Worm (Caenorhabditis elegans) whole organism, L1 larva: Measurements from ENCODE around the gene egl-2.
A peak's percentile ranks its signal among the peaks of the same experiment; 100 is the strongest.

Source experiments
- C16A3.4 ChIP-seq: fragments of 150-350 bp; optimal IDR thresholded peaks from 2 replicates; lab custom pipeline; 2014; ENCODE audit warnings: missing biosample characterization, missing genetic modification characterization
- Y116A8C.19 ChIP-seq: sonication (generic microtip); optimal IDR thresholded peaks from 2 replicates; lab custom pipeline; 2016; ENCODE audit warnings: missing compliant biosample characterization, missing genetic modification characterization, borderline replicate concordance
- aly-2 ChIP-seq: fragments of 150-350 bp; optimal IDR thresholded peaks from 2 replicates; lab custom pipeline; 2014; ENCODE audit warnings: missing biosample characterization, missing genetic modification characterization
- ama-1 ChIP-seq: fragments of 150-350 bp; optimal IDR thresholded peaks from 2 replicates; lab custom pipeline; 2014
- ceh-82 ChIP-seq, 3 experiments: fragments of 150-350 bp in 1 of 3; sonication (generic microtip) in 2 of 3; optimal IDR thresholded peaks; 2 replicates each; lab custom pipeline; 2014 to 2017; ENCODE audit warnings: missing biosample characterization in 3 of 3, missing genetic modification characterization in 3 of 3
- ces-1 ChIP-seq: fragments of 150-350 bp; optimal IDR thresholded peaks from 2 replicates; lab custom pipeline; 2014; ENCODE audit warnings: missing biosample characterization, missing genetic modification reagents, missing genetic modification characterization
- dsc-1 ChIP-seq: sonication (generic microtip); optimal IDR thresholded peaks from 2 replicates; lab custom pipeline; 2016; ENCODE audit warnings: mild to moderate bottlenecking, missing genetic modification characterization, missing compliant biosample characterization
- efl-1 ChIP-seq, 4 experiments: fragments of 150-350 bp; optimal IDR thresholded peaks in 3 of 4; peaks in 1 of 4; 1 replicate in 1 of 4; 2 replicates in 3 of 4; lab custom pipeline; 2014; ENCODE audit warnings: missing biosample characterization in 2 of 4, missing genetic modification characterization in 2 of 4, missing genetic modification reagents in 2 of 4
- egl-27 ChIP-seq, 2 experiments: fragments of 150-350 bp in 1 of 2; sonication (generic microtip); optimal IDR thresholded peaks; 3 replicates each; lab custom pipeline; 2017 to 2018; ENCODE audit warnings: missing biosample characterization in 2 of 2, missing genetic modification characterization in 2 of 2, missing genetic modification reagents in 2 of 2
- elt-2 ChIP-seq: sonication (generic microtip); optimal IDR thresholded peaks from 2 replicates; lab custom pipeline; 2016; ENCODE audit warnings: missing genetic modification characterization, mild to moderate bottlenecking, inconsistent platforms, missing compliant biosample characterization, missing genetic modification reagents
- elt-3 ChIP-seq, 6 experiments: fragments of 150-350 bp in 1 of 6; sonication (generic microtip); optimal IDR thresholded peaks; 2 replicates each; lab custom pipeline; 2017 to 2018; ENCODE audit warnings: missing biosample characterization in 6 of 6, missing genetic modification characterization in 6 of 6, inconsistent platforms in 1 of 6
- ets-5 ChIP-seq: fragments of 200-800 bp; sonication (Bioruptor generic); IDR thresholded peaks from 2 replicates; pipeline ENCODE4 v1.3.6; 2022; ENCODE audit warnings: missing genetic modification characterization, missing compliant biosample characterization
- hlh-4 ChIP-seq: sonication (generic microtip); optimal IDR thresholded peaks from 2 replicates; lab custom pipeline; 2016; ENCODE audit warnings: mild to moderate bottlenecking, missing genetic modification characterization, missing compliant biosample characterization
- irx-1 ChIP-seq: sonication (generic microtip); optimal IDR thresholded peaks from 2 replicates; lab custom pipeline; 2016; ENCODE audit warnings: missing genetic modification characterization, missing compliant biosample characterization
- jun-1 ChIP-seq: fragments of 150-350 bp; optimal IDR thresholded peaks from 2 replicates; lab custom pipeline; 2014; ENCODE audit warnings: missing biosample characterization, missing genetic modification reagents, missing genetic modification characterization
- lin-14 ChIP-seq: fragments of 200-800 bp; sonication (Bioruptor generic); optimal IDR thresholded peaks from 2 replicates; lab custom pipeline; 2018; ENCODE audit warnings: mild to moderate bottlenecking, missing genetic modification characterization, moderate library complexity, missing compliant biosample characterization
- lin-15B ChIP-seq: fragments of 150-350 bp; sonication (generic microtip); optimal IDR thresholded peaks from 3 replicates; lab custom pipeline; 2014; ENCODE audit warnings: missing biosample characterization, missing genetic modification characterization
- lin-35 ChIP-seq, 2 experiments: fragments of 150-350 bp; optimal IDR thresholded peaks; 2 replicates each; lab custom pipeline; 2014; ENCODE audit warnings: missing biosample characterization in 2 of 2, missing genetic modification characterization in 2 of 2, missing genetic modification reagents in 2 of 2
- lsy-2 ChIP-seq, 2 experiments: fragments of 150-350 bp; optimal IDR thresholded peaks; 2 replicates each; lab custom pipeline; 2014; ENCODE audit warnings: missing biosample characterization in 2 of 2, missing genetic modification characterization in 2 of 2
- mdl-1 ChIP-seq, 2 experiments: fragments of 150-350 bp; optimal IDR thresholded peaks; 2 replicates each; lab custom pipeline; 2014 to 2017; ENCODE audit warnings: missing biosample characterization in 2 of 2, missing genetic modification characterization in 2 of 2, inconsistent platforms in 1 of 2
- nhr-12 ChIP-seq: sonication (generic microtip); optimal IDR thresholded peaks from 2 replicates; lab custom pipeline; 2017; ENCODE audit warnings: missing biosample characterization, missing genetic modification characterization
- nhr-20 ChIP-seq: sonication (generic microtip); optimal IDR thresholded peaks from 2 replicates; lab custom pipeline; 2016; ENCODE audit warnings: mild to moderate bottlenecking, missing genetic modification characterization, missing compliant biosample characterization
- nhr-71 ChIP-seq: sonication (generic microtip); optimal IDR thresholded peaks from 2 replicates; lab custom pipeline; 2016; ENCODE audit warnings: mild to moderate bottlenecking, missing genetic modification characterization, moderate library complexity, missing compliant biosample characterization
- nhr-76 ChIP-seq: sonication (generic microtip); optimal IDR thresholded peaks from 2 replicates; lab custom pipeline; 2017; ENCODE audit warnings: missing biosample characterization, missing genetic modification characterization
- nhr-77 ChIP-seq: fragments of 150-350 bp; optimal IDR thresholded peaks from 2 replicates; lab custom pipeline; 2014; ENCODE audit warnings: missing biosample characterization, missing genetic modification characterization
- nhr-84 ChIP-seq: sonication (generic microtip); optimal IDR thresholded peaks from 2 replicates; lab custom pipeline; 2017; ENCODE audit warnings: missing biosample characterization, missing genetic modification characterization
- nhr-85 ChIP-seq: sonication (generic microtip); peaks from one replicate; lab custom pipeline; 2016; ENCODE audit warnings: missing genetic modification characterization, inconsistent platforms, missing compliant biosample characterization
- nhr-90 ChIP-seq: sonication (generic microtip); optimal IDR thresholded peaks from 2 replicates; lab custom pipeline; 2016; ENCODE audit warnings: mild to moderate bottlenecking, missing genetic modification characterization, missing compliant biosample characterization; ENCODE audit not compliant: poor library complexity
- rnt-1 ChIP-seq: sonication (generic microtip); optimal IDR thresholded peaks from 2 replicates; lab custom pipeline; 2016; ENCODE audit warnings: mild to moderate bottlenecking, missing genetic modification characterization, moderate library complexity, missing compliant biosample characterization
- sox-4 ChIP-seq: sonication (generic microtip); optimal IDR thresholded peaks from 2 replicates; lab custom pipeline; 2016; ENCODE audit warnings: missing genetic modification characterization, missing compliant biosample characterization
- tlp-1 ChIP-seq: fragments of 150-350 bp; optimal IDR thresholded peaks from 2 replicates; lab custom pipeline; 2014; ENCODE audit warnings: missing biosample characterization, missing genetic modification characterization
- vab-15 ChIP-seq: sonication (generic microtip); optimal IDR thresholded peaks from 2 replicates; lab custom pipeline; 2017; ENCODE audit warnings: missing genotype, mild to moderate bottlenecking, missing genetic modification characterization, missing compliant biosample characterization
- xbp-1 ChIP-seq: sonication (generic microtip); optimal IDR thresholded peaks from 2 replicates; lab custom pipeline; 2016; ENCODE audit warnings: missing genetic modification characterization, missing compliant biosample characterization
- zip-4 ChIP-seq: fragments of 200-800 bp; sonication (Bioruptor generic); optimal IDR thresholded peaks from 2 replicates; lab custom pipeline; 2018; ENCODE audit warnings: mild to moderate bottlenecking, missing genetic modification characterization, moderate library complexity, missing compliant biosample characterization
- ztf-11 ChIP-seq, 2 experiments: sonication (generic microtip); optimal IDR thresholded peaks; 2 replicates each; lab custom pipeline; 2016 to 2017; ENCODE audit warnings: missing genetic modification characterization in 2 of 2, missing biosample characterization in 1 of 2, missing compliant biosample characterization in 1 of 2

Gene egl-2

DNA sequence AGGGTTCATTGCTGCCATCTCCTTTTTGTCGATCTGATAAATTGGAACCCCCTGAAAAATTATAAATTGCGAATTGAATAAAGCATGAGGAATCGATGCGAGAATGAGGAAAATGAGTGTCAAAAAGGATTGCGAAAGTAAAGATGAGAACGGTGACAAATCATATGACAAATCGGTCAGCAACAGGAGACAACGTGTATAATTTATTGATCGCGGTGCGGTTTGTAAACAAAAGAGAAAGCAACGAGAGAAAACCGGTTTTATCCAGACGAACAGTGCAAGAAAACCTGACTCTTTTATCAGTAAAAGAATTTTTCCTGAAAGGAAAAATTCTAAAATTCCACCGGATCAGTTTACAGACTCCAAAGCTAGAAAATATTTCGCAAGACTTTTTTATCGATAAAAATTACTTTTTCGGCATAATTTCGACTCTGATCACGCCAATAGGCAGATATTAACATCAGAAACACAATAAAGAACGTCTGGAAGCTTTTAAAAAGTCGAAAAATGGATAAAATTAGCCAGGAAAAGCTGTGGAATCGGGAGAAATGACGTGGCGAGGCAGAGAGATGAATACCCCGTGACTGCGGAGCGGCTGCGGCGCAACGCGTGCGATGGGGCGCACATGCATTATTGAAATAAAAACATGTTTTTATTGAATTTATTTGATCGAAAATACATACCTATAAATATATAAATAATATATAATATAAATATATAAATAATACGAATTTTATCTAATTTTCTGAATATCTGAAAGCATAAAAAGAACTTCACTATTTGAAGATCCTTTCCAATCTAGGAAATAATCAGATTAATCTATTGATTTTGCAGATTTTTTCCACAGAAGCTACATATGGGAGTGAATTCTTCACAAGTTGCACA lies 35.0 kb downstream of the egl-2 start, which contains the start of the genes rab-1 and C39F7.5 (continued):
- TF ChIP-seq elt-3 (tag; optimal IDR thresholded peaks at IDR 0.05; lab: Kevin White, UChicago) (peak in 1 of 6 experiments; percentile 15), zip-4 (GFP tag; lab: Kevin White, UChicago) (no peak)
- TF ChIP-seq, all 84 proteins: peak for 36

DNA sequence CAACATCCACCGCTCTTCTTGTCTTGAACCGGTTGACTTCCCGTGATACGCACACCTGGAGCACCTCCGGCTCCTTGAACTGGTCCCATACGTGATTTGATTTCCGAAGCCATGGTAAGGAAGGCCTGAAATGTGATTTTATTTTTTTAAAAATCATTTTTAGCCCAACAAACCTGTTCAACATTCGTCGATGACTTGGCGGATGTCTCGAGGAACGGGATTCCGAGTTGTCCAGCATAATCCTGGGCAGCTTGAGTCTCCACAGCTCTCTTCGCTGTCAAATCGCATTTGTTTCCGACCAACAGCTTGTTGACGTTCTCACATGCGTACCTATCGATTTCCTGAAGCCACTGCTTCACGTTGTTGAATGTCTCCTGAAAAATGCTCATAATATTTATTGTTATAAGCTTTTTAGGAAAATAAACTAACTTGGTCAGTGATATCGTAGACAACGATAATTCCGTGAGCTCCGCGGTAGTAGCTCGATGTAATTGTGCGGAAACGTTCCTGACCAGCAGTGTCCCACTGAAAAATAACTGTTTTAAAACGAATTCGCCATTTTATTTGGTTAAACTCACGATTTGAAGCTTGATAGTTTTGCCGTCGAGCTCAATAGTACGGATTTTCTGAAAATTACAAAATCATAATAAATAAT lies 35.9 kb downstream of the egl-2 start:
- no peak for TF ChIP-seq irx-1 (tag; lab: Kevin White, UChicago)
- TF ChIP-seq nhr-77 (tag; lab: Kevin White, UChicago) = no peak
- no peak for TF ChIP-seq nhr-90 (tag; lab: Kevin White, UChicago)
- TF ChIP-seq nhr-12 (tag; lab: Kevin White, UChicago) = no peak
- TF ChIP-seq C16A3.4 (tag; lab: Kevin White, UChicago) = no peak
- no peak for TF ChIP-seq efl-1 (optimal IDR thresholded peaks at IDR 0.05; lab: Kevin White, UChicago)
- peak in 1 of 2 experiments; percentile 72 for TF ChIP-seq efl-1 (GFP tag; optimal IDR thresholded peaks at IDR 0.05 in 1 of 2; lab: Kevin White, UChicago)
- TF ChIP-seq aly-2 (tag; lab: Kevin White, UChicago) = no peak
- TF ChIP-seq dsc-1 (tag; lab: Kevin White, UChicago) = no peak
- no peak for TF ChIP-seq ets-5 (GFP tag; lab: Robert Waterston, UW)
- TF ChIP-seq xbp-1 (tag; lab: Kevin White, UChicago) = no peak
- no peak for TF ChIP-seq lin-14
- TF ChIP-seq nhr-85 (tag; lab: Kevin White, UChicago) = peak; percentile 53
- TF ChIP-seq lin-35 (GFP tag; optimal IDR thresholded peaks at IDR 0.05; lab: Kevin White, UChicago) = no peak
- no peak for TF ChIP-seq ces-1 (GFP tag; lab: Kevin White, UChicago)
- no peak for TF ChIP-seq nhr-76 (tag; lab: Kevin White, UChicago)
- TF ChIP-seq rnt-1 = no peak
- no peak for TF ChIP-seq ztf-11 (tag; optimal IDR thresholded peaks at IDR 0.05; lab: Kevin White, UChicago)

DNA sequence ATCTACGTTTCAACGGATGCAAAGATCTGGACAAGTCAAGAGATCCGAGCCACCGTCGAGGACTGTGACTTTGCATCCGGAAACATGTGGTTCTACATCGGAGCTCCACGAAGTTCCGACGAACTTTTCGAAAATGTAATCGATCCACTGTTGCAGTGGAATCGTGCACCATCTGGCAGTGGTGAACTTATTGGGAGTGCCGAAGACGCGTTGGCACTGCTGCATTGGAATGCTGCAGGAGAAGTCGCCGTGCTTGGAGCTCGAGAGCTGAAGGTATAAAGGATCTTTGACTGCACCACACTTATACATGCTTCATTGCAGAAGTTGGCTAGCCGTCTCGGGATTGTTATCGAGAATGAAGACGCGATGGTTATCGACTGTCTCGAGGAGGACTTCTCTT lies 37.1 kb downstream of the egl-2 start:
- TF ChIP-seq dsc-1 (tag; lab: Kevin White, UChicago) (no peak), vab-15 (tag; lab: Kevin White, UChicago) (no peak), nhr-90 (tag; lab: Kevin White, UChicago) (peak; percentile 21), efl-1 (optimal IDR thresholded peaks at IDR 0.05; lab: Kevin White, UChicago) (peak; percentile 30), efl-1 (GFP tag; optimal IDR thresholded peaks at IDR 0.05 in 1 of 2; lab: Kevin White, UChicago) (peak in 1 of 2 experiments; percentile 82), nhr-20 (tag; lab: Kevin White, UChicago) (no peak), elt-2 (tag; lab: Kevin White, UChicago) (no peak), ceh-82 (tag; optimal IDR thresholded peaks at IDR 0.05; lab: Kevin White, UChicago) (no peak), xbp-1 (tag; lab: Kevin White, UChicago) (no peak), hlh-4 (no peak), jun-1 (tag; lab: Kevin White, UChicago) (no peak), elt-3 (tag; optimal IDR thresholded peaks at IDR 0.05; lab: Kevin White, UChicago) (no peak), mdl-1 (tag; optimal IDR thresholded peaks at IDR 0.05; lab: Kevin White, UChicago) (no peak), egl-27 (tag; optimal IDR thresholded peaks at IDR 0.05; lab: Kevin White, UChicago) (no peak), zip-4 (GFP tag; lab: Kevin White, UChicago) (no peak), nhr-71 (tag; lab: Kevin White, UChicago) (peak; percentile 8), rnt-1 (peak; percentile 21), nhr-84 (no peak), tlp-1 (tag; lab: Kevin White, UChicago) (no peak), lin-15B (tag; lab: Kevin White, UChicago) (no peak), lsy-2 (tag; optimal IDR thresholded peaks at IDR 0.05; lab: Kevin White, UChicago) (no peak), ets-5 (GFP tag; lab: Robert Waterston, UW) (no peak), ama-1 (lab: Kevin White, UChicago) (peak; percentile 35), Y116A8C.19 (no peak), sox-4 (tag; lab: Kevin White, UChicago) (no peak), nhr-76 (tag; lab: Kevin White, UChicago) (no peak)
